Fruit fly (Drosophila melanogaster): ENCODE results near the gene CG16952.

dm6 chrX:15886411-15887246, 16.6 kb downstream of the CG16952 start:
- TF ChIP-seq ovo (GFP tag; optimal IDR thresholded peaks at IDR 0.05): no peak
- peak; percentile 88 for TF ChIP-seq CG11617 (GFP tag; optimal IDR thresholded peaks at IDR 0.05)
- TF ChIP-seq tj (GFP tag; optimal IDR thresholded peaks at IDR 0.05): peak; percentile 74
- peak; percentile 67 for TF ChIP-seq CG7101 (tag; optimal IDR thresholded peaks at IDR 0.05)
- TF ChIP-seq cnc (optimal IDR thresholded peaks at IDR 0.05): no peak
- peak; percentile 43 for TF ChIP-seq bab1 (GFP tag; optimal IDR thresholded peaks at IDR 0.05)
- peak; percentile 99 for TF ChIP-seq kay (GFP tag; ENCODE audit: borderline replicate concordance)
- peak; percentile 42 for TF ChIP-seq CG1620 (GFP tag; optimal IDR thresholded peaks at IDR 0.05)
- TF ChIP-seq CG12768 (GFP tag; optimal IDR thresholded peaks at IDR 0.05): peak; percentile 37

Measured in whole organism, adult.